Worm (Caenorhabditis elegans) whole organism, L4 larva: ENCODE measurements around the gene pqn-76.
A peak's percentile ranks its signal among the peaks of the same experiment; 100 is the strongest.

Experiments
- F26F4.8 ChIP-seq: fragments of 200-800 bp; sonication (Bioruptor generic); conservative IDR thresholded peaks from 2 replicates; pipeline ENCODE4 v1.3.6; 2022; ENCODE audit warnings: missing genetic modification characterization, missing compliant biosample characterization
- F37D6.2 ChIP-seq: sonication (generic microtip); optimal IDR thresholded peaks from 2 replicates; lab custom pipeline; 2016; ENCODE audit warnings: mild to moderate bottlenecking, missing genetic modification characterization, missing compliant biosample characterization
- F49E8.2 ChIP-seq: sonication (generic microtip); optimal IDR thresholded peaks from 2 replicates; lab custom pipeline; 2016; ENCODE audit warnings: missing compliant biosample characterization, mild to moderate bottlenecking, missing genetic modification characterization, borderline replicate concordance
- T26A8.4 ChIP-seq: fragments of 200-800 bp; sonication (Bioruptor generic); IDR thresholded peaks from 2 replicates; pipeline ENCODE4 v1.3.6; 2022; ENCODE audit warnings: missing genetic modification characterization, missing compliant biosample characterization
- Y48G9A.11 ChIP-seq: fragments of 200-800 bp; sonication (Bioruptor generic); IDR thresholded peaks from 2 replicates; pipeline ENCODE4 v1.3.6; 2022; ENCODE audit warnings: missing genetic modification reagents, missing genetic modification characterization, missing compliant biosample characterization
- Y5F2A.4 ChIP-seq: fragments of 200-800 bp; sonication (Bioruptor generic); optimal IDR thresholded peaks from 2 replicates; lab custom pipeline; 2018; ENCODE audit warnings: mild to moderate bottlenecking, missing genetic modification characterization, missing compliant biosample characterization
- ZK546.5 ChIP-seq, 2 experiments: sonication (generic microtip); optimal IDR thresholded peaks; 2 replicates each; lab custom pipeline; 2017; ENCODE audit warnings: missing biosample characterization in 2 of 2, missing genetic modification characterization in 2 of 2
- aly-2 ChIP-seq: sonication (generic microtip); optimal IDR thresholded peaks from 2 replicates; lab custom pipeline; 2018; ENCODE audit warnings: missing biosample characterization, missing genetic modification characterization
- attf-4 ChIP-seq: sonication (generic microtip); optimal IDR thresholded peaks from 3 replicates; lab custom pipeline; 2017; ENCODE audit warnings: missing biosample characterization, missing genetic modification characterization
- ceh-28 ChIP-seq: fragments of 150-350 bp; optimal IDR thresholded peaks from 2 replicates; lab custom pipeline; 2014; ENCODE audit warnings: missing biosample characterization, missing genetic modification reagents, missing genetic modification characterization
- ceh-44 ChIP-seq: fragments of 200-800 bp; sonication (Bioruptor generic); IDR thresholded peaks from 2 replicates; pipeline ENCODE4 v1.3.6; 2022; ENCODE audit warnings: missing genetic modification reagents, missing genetic modification characterization, missing compliant biosample characterization
- ceh-62 ChIP-seq: sonication (generic microtip); optimal IDR thresholded peaks from 2 replicates; lab custom pipeline; 2017; ENCODE audit warnings: missing biosample characterization, missing genetic modification characterization
- ces-1 ChIP-seq: fragments of 150-350 bp; sonication (generic microtip); optimal IDR thresholded peaks from 4 replicates; lab custom pipeline; 2014; ENCODE audit warnings: missing biosample characterization, missing genetic modification reagents, missing genetic modification characterization
- daf-12 ChIP-seq: fragments of 150-350 bp; optimal IDR thresholded peaks from 2 replicates; lab custom pipeline; 2014; ENCODE audit warnings: missing biosample characterization, missing genetic modification reagents, missing genetic modification characterization
- daf-8 ChIP-seq: fragments of 200-800 bp; sonication (Bioruptor generic); IDR thresholded peaks from 2 replicates; pipeline ENCODE4 v1.3.6; 2022; ENCODE audit warnings: missing genetic modification characterization, missing compliant biosample characterization
- dmd-9 ChIP-seq: fragments of 200-800 bp; sonication (Bioruptor generic); IDR thresholded peaks from 2 replicates; pipeline ENCODE4 v1.3.6; 2022; ENCODE audit warnings: missing genetic modification reagents, missing genetic modification characterization, missing compliant biosample characterization
- dpl-1 ChIP-seq: fragments of 150-350 bp; optimal IDR thresholded peaks from 2 replicates; lab custom pipeline; 2014; ENCODE audit warnings: missing biosample characterization, missing genetic modification reagents, missing genetic modification characterization
- egl-43 ChIP-seq: fragments of 200-800 bp; sonication (Bioruptor generic); IDR thresholded peaks from 2 replicates; pipeline ENCODE4 v1.3.6; 2022; ENCODE audit warnings: missing genetic modification reagents, missing genetic modification characterization, missing compliant biosample characterization
- fos-1 ChIP-seq: fragments of 150-350 bp; optimal IDR thresholded peaks from 2 replicates; lab custom pipeline; 2014; ENCODE audit warnings: missing biosample characterization, missing genetic modification characterization
- gei-8 ChIP-seq: fragments of 200-800 bp; sonication (Bioruptor generic); optimal IDR thresholded peaks from 2 replicates; lab custom pipeline; 2018; ENCODE audit warnings: mild to moderate bottlenecking, missing genetic modification characterization, missing compliant biosample characterization
- hlh-11 ChIP-seq: fragments of 200-800 bp; sonication (Bioruptor generic); optimal IDR thresholded peaks from 2 replicates; lab custom pipeline; 2018; ENCODE audit warnings: mild to moderate bottlenecking, missing genetic modification characterization, missing compliant biosample characterization
- hlh-30 ChIP-seq: sonication (generic microtip); optimal IDR thresholded peaks from 2 replicates; lab custom pipeline; 2017; ENCODE audit warnings: antibody characterized with exemption, mild to moderate bottlenecking, missing genetic modification characterization, missing compliant biosample characterization; ENCODE audit not compliant: insufficient read depth
- jun-1 ChIP-seq: fragments of 150-350 bp; optimal IDR thresholded peaks from 2 replicates; lab custom pipeline; 2014; ENCODE audit warnings: missing biosample characterization, missing genetic modification reagents, missing genetic modification characterization
- lin-1 ChIP-seq: fragments of 200-800 bp; sonication (Bioruptor generic); IDR thresholded peaks from 2 replicates; pipeline ENCODE4 v1.3.6; 2022; ENCODE audit warnings: missing genetic modification reagents, missing genetic modification characterization, missing compliant biosample characterization
- lin-39 ChIP-seq: fragments of 150-350 bp; optimal IDR thresholded peaks from 2 replicates; lab custom pipeline; 2014; ENCODE audit warnings: missing biosample characterization, missing genetic modification reagents, missing genetic modification characterization
- lsy-2 ChIP-seq, 2 experiments: fragments of 150-350 bp in 1 of 2; sonication (generic microtip) in 1 of 2; optimal IDR thresholded peaks; 2 replicates each; lab custom pipeline; 2014 to 2017; ENCODE audit warnings: missing biosample characterization in 2 of 2, missing genetic modification characterization in 2 of 2
- madf-9 ChIP-seq: fragments of 200-800 bp; sonication (Bioruptor generic); conservative IDR thresholded peaks from 2 replicates; pipeline ENCODE4 v1.3.6; 2022; ENCODE audit warnings: missing genetic modification reagents, missing genetic modification characterization, missing compliant biosample characterization
- mdt-29 ChIP-seq: fragments of 200-800 bp; sonication (Bioruptor generic); IDR thresholded peaks from 2 replicates; pipeline ENCODE4 v1.3.6; 2022; ENCODE audit warnings: missing genetic modification reagents, missing genetic modification characterization, missing compliant biosample characterization
- mep-1 ChIP-seq: fragments of 150-350 bp; sonication (generic microtip); optimal IDR thresholded peaks from 3 replicates; lab custom pipeline; 2014; ENCODE audit warnings: missing biosample characterization, missing genetic modification characterization
- mes-2 ChIP-seq: sonication (generic microtip); optimal IDR thresholded peaks from 2 replicates; lab custom pipeline; 2016; ENCODE audit warnings: missing genotype, mild to moderate bottlenecking, missing genetic modification characterization, missing compliant biosample characterization; ENCODE audit not compliant: poor library complexity, severe bottlenecking
- mxl-2 ChIP-seq: fragments of 200-800 bp; sonication (Bioruptor generic); conservative IDR thresholded peaks from 2 replicates; pipeline ENCODE4 v1.3.6; 2022; ENCODE audit warnings: missing genetic modification reagents, missing genetic modification characterization, missing compliant biosample characterization
- nhr-10 ChIP-seq: fragments of 150-350 bp; optimal IDR thresholded peaks from 2 replicates; lab custom pipeline; 2014; ENCODE audit warnings: missing biosample characterization, missing genetic modification characterization
- nhr-11 ChIP-seq: fragments of 150-350 bp; optimal IDR thresholded peaks from 2 replicates; lab custom pipeline; 2014; ENCODE audit warnings: missing biosample characterization, missing genetic modification characterization
- nhr-111 ChIP-seq: fragments of 200-800 bp; sonication (Bioruptor generic); optimal IDR thresholded peaks from 2 replicates; lab custom pipeline; 2018; ENCODE audit warnings: mild to moderate bottlenecking, missing genetic modification characterization, missing compliant biosample characterization
- nhr-28 ChIP-seq: fragments of 150-350 bp; optimal IDR thresholded peaks from 2 replicates; lab custom pipeline; 2014; ENCODE audit warnings: missing biosample characterization, missing genetic modification characterization
- nhr-42 ChIP-seq: fragments of 200-800 bp; sonication (Bioruptor generic); IDR thresholded peaks from 2 replicates; pipeline ENCODE4 v1.3.6; 2022; ENCODE audit warnings: missing genetic modification characterization, missing compliant biosample characterization
- nhr-48 ChIP-seq: sonication (generic microtip); optimal IDR thresholded peaks from 2 replicates; lab custom pipeline; 2016; ENCODE audit warnings: mild to moderate bottlenecking, missing genetic modification characterization, missing compliant biosample characterization
- nhr-6 ChIP-seq: fragments of 150-350 bp; optimal IDR thresholded peaks from 2 replicates; lab custom pipeline; 2014; ENCODE audit warnings: missing biosample characterization, missing genetic modification characterization
- nhr-76 ChIP-seq: fragments of 150-350 bp; optimal IDR thresholded peaks from 2 replicates; lab custom pipeline; 2014; ENCODE audit warnings: missing biosample characterization, missing genetic modification characterization
- nhr-77 ChIP-seq: fragments of 150-350 bp; optimal IDR thresholded peaks from 2 replicates; lab custom pipeline; 2014; ENCODE audit warnings: missing biosample characterization, missing genetic modification characterization
- php-3 ChIP-seq: fragments of 200-800 bp; sonication (Bioruptor generic); IDR thresholded peaks from 2 replicates; pipeline ENCODE4 v1.3.6; 2022; ENCODE audit warnings: missing genetic modification reagents, missing genetic modification characterization, missing compliant biosample characterization
- pqm-1 ChIP-seq: sonication (generic microtip); optimal IDR thresholded peaks from 2 replicates; lab custom pipeline; 2017; ENCODE audit warnings: missing biosample characterization, missing genetic modification characterization
- rbr-2 ChIP-seq: sonication (generic microtip); optimal IDR thresholded peaks from 2 replicates; lab custom pipeline; 2016; ENCODE audit warnings: missing genotype, missing genetic modification characterization, missing compliant biosample characterization
- saeg-2 ChIP-seq: fragments of 200-800 bp; sonication (Bioruptor generic); IDR thresholded peaks from 2 replicates; pipeline ENCODE4 v1.3.6; 2022; ENCODE audit warnings: missing genetic modification reagents, missing genetic modification characterization, missing compliant biosample characterization
- set-16 ChIP-seq: fragments of 200-800 bp; sonication (Bioruptor generic); IDR thresholded peaks from 2 replicates; pipeline ENCODE4 v1.3.6; 2022; ENCODE audit warnings: missing genetic modification reagents, missing genetic modification characterization, missing compliant biosample characterization
- skn-1 ChIP-seq: fragments of 150-350 bp; optimal IDR thresholded peaks from 2 replicates; lab custom pipeline; 2014; ENCODE audit warnings: missing biosample characterization, missing genetic modification characterization
- tag-97 ChIP-seq: fragments of 200-800 bp; sonication (Bioruptor generic); IDR thresholded peaks from 2 replicates; pipeline ENCODE4 v1.3.6; 2022; ENCODE audit warnings: missing genetic modification characterization, missing compliant biosample characterization
- unc-39 ChIP-seq: sonication (generic microtip); optimal IDR thresholded peaks from 2 replicates; lab custom pipeline; 2017; ENCODE audit warnings: missing biosample characterization, missing genetic modification characterization
- vab-7 ChIP-seq: fragments of 200-800 bp; sonication (Bioruptor generic); IDR thresholded peaks from 2 replicates; pipeline ENCODE4 v1.3.6; 2022; ENCODE audit warnings: missing genetic modification reagents, missing genetic modification characterization, missing compliant biosample characterization
- zag-1 ChIP-seq: fragments of 150-350 bp; optimal IDR thresholded peaks from 2 replicates; lab custom pipeline; 2014; ENCODE audit warnings: missing biosample characterization, missing genetic modification characterization
- zfp-3 ChIP-seq: fragments of 200-800 bp; sonication (Bioruptor generic); conservative IDR thresholded peaks from 2 replicates; pipeline ENCODE4 v1.3.6; 2022; ENCODE audit warnings: missing genetic modification reagents, missing genetic modification characterization, missing compliant biosample characterization
- zip-11 ChIP-seq: fragments of 200-800 bp; sonication (Bioruptor generic); IDR thresholded peaks from 2 replicates; pipeline ENCODE4 v1.3.6; 2022; ENCODE audit warnings: missing genetic modification characterization, missing compliant biosample characterization
- ztf-7 ChIP-seq: fragments of 150-350 bp; optimal IDR thresholded peaks from 2 replicates; lab custom pipeline; 2014; ENCODE audit warnings: missing biosample characterization, missing genetic modification characterization

The pqn-76 gene

ce11 chrIV:15570770-15571169 lies 8.1 kb upstream of the pqn-76 start (continued):
- TF ChIP-seq dmd-9 (no peak), nhr-42 (GFP tag; lab: Robert Waterston, UW) (no peak), jun-1 (tag; lab: Kevin White, UChicago) (peak; percentile 70), gei-8 (GFP tag; lab: Kevin White, UChicago) (no peak), attf-4 (tag; lab: Kevin White, UChicago) (no peak), Y5F2A.4 (GFP tag; lab: Kevin White, UChicago) (no peak), zip-11 (no peak), ces-1 (GFP tag; lab: Kevin White, UChicago) (no peak), T26A8.4 (GFP tag; lab: Robert Waterston, UW) (no peak), nhr-48 (tag; lab: Kevin White, UChicago) (peak; percentile 80), F26F4.8 (GFP tag; lab: Robert Waterston, UW) (no peak), ceh-28 (tag; lab: Kevin White, UChicago) (peak; percentile 74), aly-2 (tag; lab: Kevin White, UChicago) (no peak), F49E8.2 (tag; lab: Kevin White, UChicago) (no peak), egl-43 (GFP tag; lab: Robert Waterston, UW) (no peak), madf-9 (GFP tag; lab: Robert Waterston, UW) (no peak; the same call in 1 of the 2 replicates), ceh-44 (GFP tag; lab: Robert Waterston, UW) (no peak), ceh-62 (tag; lab: Kevin White, UChicago) (no peak), dpl-1 (GFP tag; lab: Kevin White, UChicago) (peak; percentile 64), mep-1 (tag; lab: Kevin White, UChicago) (peak; percentile 80), lin-39 (tag; lab: Kevin White, UChicago) (no peak), lin-1 (GFP tag; lab: Robert Waterston, UW) (no peak), zfp-3 (0 out of 2 replicates have a peak, but pooled peaks have one; percentile 47), nhr-6 (tag; lab: Kevin White, UChicago) (peak; percentile 64), set-16 (GFP tag; lab: Robert Waterston, UW) (no peak; the same call in 1 of the 2 replicates), php-3 (GFP tag; lab: Robert Waterston, UW) (no peak), nhr-10 (tag; lab: Kevin White, UChicago) (no peak), pqm-1 (tag; lab: Kevin White, UChicago) (no peak), nhr-76 (tag; lab: Kevin White, UChicago) (no peak), rbr-2 (peak; percentile 87), vab-7 (GFP tag; lab: Robert Waterston, UW) (no peak), mes-2 (tag; lab: Kevin White, UChicago) (no peak), nhr-28 (no peak), nhr-77 (no peak), nhr-11 (peak; percentile 75), F37D6.2 (tag; lab: Kevin White, UChicago) (peak; percentile 49), Y48G9A.11 (GFP tag; lab: Robert Waterston, UW) (no peak), daf-8 (GFP tag; lab: Robert Waterston, UW) (no peak), tag-97 (GFP tag; lab: Robert Waterston, UW) (no peak), mxl-2 (GFP tag; lab: Robert Waterston, UW) (0 out of 2 replicates have a peak, but pooled peaks have one; percentile 26), hlh-30 (tag; lab: Kevin White, UChicago) (peak; percentile 90), ZK546.5 (tag; optimal IDR thresholded peaks at IDR 0.05; lab: Kevin White, UChicago) (no peak), nhr-111 (GFP tag; lab: Kevin White, UChicago) (no peak), saeg-2 (GFP tag; lab: Robert Waterston, UW) (0 out of 2 replicates have a peak, but pooled peaks have one; percentile 50), lsy-2 (tag; optimal IDR thresholded peaks at IDR 0.05; lab: Kevin White, UChicago) (peak; percentile 92 to 98), ztf-7 (peak; percentile 40), daf-12 (tag; lab: Kevin White, UChicago) (no peak), unc-39 (tag; lab: Kevin White, UChicago) (no peak), fos-1 (tag; lab: Kevin White, UChicago) (no peak), hlh-11 (tag; lab: Kevin White, UChicago) (no peak), zag-1 (tag; lab: Kevin White, UChicago) (no peak), skn-1 (tag; lab: Kevin White, UChicago) (no peak), mdt-29 (GFP tag; lab: Robert Waterston, UW) (no peak)
